Worm (Caenorhabditis elegans) whole organism, L2 larva: ENCODE data around the gene srt-35.

ENCODE experiments used
- C34F6.9 ChIP-seq: fragments of 150-350 bp; optimal IDR thresholded peaks from 2 replicates; lab custom pipeline; 2014; ENCODE audit warnings: missing biosample characterization, missing genetic modification characterization
- F13H6.1 ChIP-seq: sonication (generic microtip); optimal IDR thresholded peaks from 2 replicates; lab custom pipeline; 2016; ENCODE audit warnings: missing genetic modification characterization, missing compliant biosample characterization
- ama-1 ChIP-seq: fragments of 150-350 bp; optimal IDR thresholded peaks from 2 replicates; lab custom pipeline; 2018; ENCODE audit warnings: inconsistent platforms
- blmp-1 ChIP-seq: sonication (generic microtip); optimal IDR thresholded peaks from 2 replicates; lab custom pipeline; 2017; ENCODE audit warnings: missing genetic modification characterization, mild to moderate bottlenecking, missing compliant biosample characterization, antibody characterized with exemption, moderate library complexity; ENCODE audit not compliant: insufficient read depth
- ceh-82 ChIP-seq: fragments of 150-350 bp; optimal IDR thresholded peaks from 2 replicates; lab custom pipeline; 2014; ENCODE audit warnings: missing biosample characterization, missing genetic modification characterization
- elt-3 ChIP-seq: sonication (generic microtip); optimal IDR thresholded peaks from 2 replicates; lab custom pipeline; 2017; ENCODE audit warnings: missing biosample characterization, missing genetic modification characterization
- lin-11 ChIP-seq: fragments of 150-350 bp; sonication (generic microtip); optimal IDR thresholded peaks from 2 replicates; lab custom pipeline; 2014; ENCODE audit warnings: missing biosample characterization, missing genetic modification characterization, inconsistent platforms, mixed read lengths
- lsy-2 ChIP-seq, 2 experiments: fragments of 150-350 bp in 1 of 2; sonication (generic microtip) in 1 of 2; optimal IDR thresholded peaks; 2 replicates each; lab custom pipeline; 2014 to 2017; ENCODE audit warnings: missing biosample characterization in 2 of 2, missing genetic modification characterization in 2 of 2
- nhr-11 ChIP-seq: fragments of 150-350 bp; optimal IDR thresholded peaks from 2 replicates; lab custom pipeline; 2014; ENCODE audit warnings: missing biosample characterization, missing genetic modification characterization
- skn-1 ChIP-seq: sonication (generic microtip); optimal IDR thresholded peaks from 2 replicates; lab custom pipeline; 2017; ENCODE audit warnings: missing biosample characterization, missing genetic modification characterization
- snpc-4 ChIP-seq: fragments of 150-350 bp; optimal IDR thresholded peaks from 2 replicates; lab custom pipeline; 2014; ENCODE audit warnings: missing biosample characterization, missing genetic modification characterization
- unc-62 ChIP-seq: fragments of 150-350 bp; optimal IDR thresholded peaks from 2 replicates; lab custom pipeline; 2014; ENCODE audit warnings: missing biosample characterization, missing genetic modification reagents, missing genetic modification characterization
- zag-1 ChIP-seq: fragments of 150-350 bp; optimal IDR thresholded peaks from 2 replicates; lab custom pipeline; 2014; ENCODE audit warnings: missing biosample characterization, missing genetic modification characterization
- ztf-11 ChIP-seq: sonication (generic microtip); optimal IDR thresholded peaks from 2 replicates; lab custom pipeline; 2017; ENCODE audit warnings: missing biosample characterization, missing genetic modification characterization

DNA sequence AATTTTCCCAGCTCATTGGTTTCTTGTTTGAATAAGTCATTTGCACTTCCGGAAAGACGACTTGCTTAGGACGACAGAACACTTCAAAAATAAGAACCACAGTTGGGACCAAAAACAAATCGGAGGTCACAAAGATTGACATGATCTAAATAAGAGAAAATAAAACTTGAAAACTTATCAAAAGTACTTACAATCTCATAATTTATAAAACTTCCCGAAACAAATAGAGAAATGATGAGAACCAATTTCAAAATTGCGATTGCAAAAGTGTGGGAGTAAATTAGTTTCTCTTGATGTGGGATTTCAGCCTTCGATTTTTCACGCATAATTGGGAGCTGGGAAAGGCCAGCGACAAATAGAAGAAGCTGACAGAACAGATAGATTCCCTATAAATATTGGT is 34.2 kb upstream of the srt-35 start, which contains the start of gene ZC132.11:
- TF ChIP-seq zag-1 (tag; lab: Kevin White, UChicago) (no peak), blmp-1 (tag; lab: Kevin White, UChicago) (no peak), ama-1 (lab: Kevin White, UChicago) (no peak), ztf-11 (tag; lab: Kevin White, UChicago) (no peak), lin-11 (tag; lab: Kevin White, UChicago) (no peak), F13H6.1 (tag; lab: Kevin White, UChicago) (no peak), skn-1 (tag; lab: Kevin White, UChicago) (no peak), elt-3 (tag; lab: Kevin White, UChicago) (no peak), lsy-2 (tag; optimal IDR thresholded peaks at IDR 0.05; lab: Kevin White, UChicago) (no peak), ceh-82 (tag; lab: Kevin White, UChicago) (no peak), C34F6.9 (no peak), nhr-11 (tag; lab: Kevin White, UChicago) (no peak), snpc-4 (tag; lab: Kevin White, UChicago) (no peak), unc-62 (GFP tag; lab: Kevin White, UChicago) (no peak)
